Worm (Caenorhabditis elegans): ENCODE measurements around the gene rfc-3.

- TF ChIP-seq ceh-31 (tag; optimal IDR thresholded peaks at IDR 0.05) (no peak), ztf-16 (tag; optimal IDR thresholded peaks at IDR 0.05) (no peak), ama-1 (optimal IDR thresholded peaks at IDR 0.05) (no peak), dmd-4 (tag; optimal IDR thresholded peaks at IDR 0.05; ENCODE audit: borderline replicate concordance) (no peak), elt-2 (tag; optimal IDR thresholded peaks at IDR 0.05) (no peak), pha-4 (tag; optimal IDR thresholded peaks at IDR 0.05) (no peak), K09A11.1 (tag; optimal IDR thresholded peaks at IDR 0.05; ENCODE audit: insufficient read depth) (no peak), ahr-1 (tag; optimal IDR thresholded peaks at IDR 0.05) (no peak), ceh-9 (tag; optimal IDR thresholded peaks at IDR 0.05) (no peak), ref-2 (tag; optimal IDR thresholded peaks at IDR 0.05) (no peak), tbx-2 (tag; optimal IDR thresholded peaks at IDR 0.05) (no peak), fkh-6 (tag; optimal IDR thresholded peaks at IDR 0.05) (no peak)
Measured at ce11 chrIV:13063714-13064113, 31.8 kb upstream of the rfc-3 start, which contains the start of gene scl-5.
